Worm (Caenorhabditis elegans) whole organism, L2 larva: ENCODE data around the gene C25E10.16.

Source experiments
- F13H6.1 ChIP-seq: sonication (generic microtip); optimal IDR thresholded peaks from 2 replicates; lab custom pipeline; 2016; ENCODE audit warnings: missing genetic modification characterization, missing compliant biosample characterization
- Y55F3AM.14 ChIP-seq: fragments of 200-800 bp; sonication (Bioruptor generic); optimal IDR thresholded peaks from 2 replicates; lab custom pipeline; 2018; ENCODE audit warnings: mild to moderate bottlenecking, missing genetic modification characterization, missing compliant biosample characterization
- ZK546.5 ChIP-seq: sonication (generic microtip); optimal IDR thresholded peaks from 2 replicates; lab custom pipeline; 2017; ENCODE audit warnings: missing biosample characterization, missing genetic modification characterization
- aly-2 ChIP-seq: fragments of 150-350 bp; optimal IDR thresholded peaks from 2 replicates; lab custom pipeline; 2014; ENCODE audit warnings: missing biosample characterization, missing genetic modification characterization
- ama-1 ChIP-seq: fragments of 150-350 bp; optimal IDR thresholded peaks from 2 replicates; lab custom pipeline; 2018; ENCODE audit warnings: inconsistent platforms
- blmp-1 ChIP-seq: sonication (generic microtip); optimal IDR thresholded peaks from 2 replicates; lab custom pipeline; 2017; ENCODE audit warnings: missing genetic modification characterization, mild to moderate bottlenecking, missing compliant biosample characterization, antibody characterized with exemption, moderate library complexity; ENCODE audit not compliant: insufficient read depth
- ceh-82 ChIP-seq: fragments of 150-350 bp; optimal IDR thresholded peaks from 2 replicates; lab custom pipeline; 2014; ENCODE audit warnings: missing biosample characterization, missing genetic modification characterization
- dmd-4 ChIP-seq: sonication (generic microtip); optimal IDR thresholded peaks from 2 replicates; lab custom pipeline; 2017; ENCODE audit warnings: missing biosample characterization, missing genetic modification characterization
- egl-27 ChIP-seq: sonication (generic microtip); optimal IDR thresholded peaks from 3 replicates; lab custom pipeline; 2017; ENCODE audit warnings: missing biosample characterization, missing genetic modification reagents, missing genetic modification characterization
- elt-1 ChIP-seq: fragments of 150-350 bp; optimal IDR thresholded peaks from 2 replicates; lab custom pipeline; 2014; ENCODE audit warnings: missing biosample characterization, missing genetic modification characterization
- elt-3 ChIP-seq: sonication (generic microtip); optimal IDR thresholded peaks from 2 replicates; lab custom pipeline; 2017; ENCODE audit warnings: missing biosample characterization, missing genetic modification characterization
- gmeb-1 ChIP-seq: fragments of 150-350 bp; optimal IDR thresholded peaks from 2 replicates; lab custom pipeline; 2014; ENCODE audit warnings: missing biosample characterization, missing genetic modification characterization
- lin-11 ChIP-seq: fragments of 150-350 bp; sonication (generic microtip); optimal IDR thresholded peaks from 2 replicates; lab custom pipeline; 2014; ENCODE audit warnings: missing biosample characterization, missing genetic modification characterization, inconsistent platforms, mixed read lengths
- lin-13 ChIP-seq: fragments of 150-350 bp; optimal IDR thresholded peaks from 2 replicates; lab custom pipeline; 2014; ENCODE audit warnings: missing biosample characterization, missing genetic modification reagents, missing genetic modification characterization
- lin-39 ChIP-seq: fragments of 150-350 bp; optimal IDR thresholded peaks from 2 replicates; lab custom pipeline; 2014; ENCODE audit warnings: missing biosample characterization, missing genetic modification reagents, missing genetic modification characterization
- lsy-2 ChIP-seq, 2 experiments: fragments of 150-350 bp in 1 of 2; sonication (generic microtip) in 1 of 2; optimal IDR thresholded peaks; 2 replicates each; lab custom pipeline; 2014 to 2017; ENCODE audit warnings: missing biosample characterization in 2 of 2, missing genetic modification characterization in 2 of 2
- mab-5 ChIP-seq: fragments of 150-350 bp; optimal IDR thresholded peaks from 2 replicates; lab custom pipeline; 2014; ENCODE audit warnings: missing biosample characterization, missing genetic modification characterization
- mbf-1 ChIP-seq: sonication (generic microtip); optimal IDR thresholded peaks from 2 replicates; lab custom pipeline; 2017; ENCODE audit warnings: missing biosample characterization, missing genetic modification characterization
- nhr-10 ChIP-seq: sonication (generic microtip); optimal IDR thresholded peaks from 2 replicates; lab custom pipeline; 2017; ENCODE audit warnings: missing biosample characterization, missing genetic modification characterization
- nhr-11 ChIP-seq: fragments of 150-350 bp; optimal IDR thresholded peaks from 2 replicates; lab custom pipeline; 2014; ENCODE audit warnings: missing biosample characterization, missing genetic modification characterization
- nhr-12 ChIP-seq: fragments of 150-350 bp; optimal IDR thresholded peaks from 2 replicates; lab custom pipeline; 2014; ENCODE audit warnings: missing biosample characterization, missing genetic modification characterization
- nhr-21 ChIP-seq: fragments of 150-350 bp; optimal IDR thresholded peaks from 2 replicates; lab custom pipeline; 2014; ENCODE audit warnings: missing biosample characterization, missing genetic modification characterization
- nhr-237 ChIP-seq: fragments of 150-350 bp; optimal IDR thresholded peaks from 2 replicates; lab custom pipeline; 2014; ENCODE audit warnings: missing biosample characterization, missing genetic modification characterization
- nhr-25 ChIP-seq: fragments of 150-350 bp; sonication (generic microtip); optimal IDR thresholded peaks from 3 replicates; lab custom pipeline; 2014; ENCODE audit warnings: missing biosample characterization, missing genetic modification characterization
- nhr-6 ChIP-seq: fragments of 150-350 bp; optimal IDR thresholded peaks from 2 replicates; lab custom pipeline; 2014; ENCODE audit warnings: missing biosample characterization, missing genetic modification characterization
- nhr-77 ChIP-seq: fragments of 150-350 bp; optimal IDR thresholded peaks from 2 replicates; lab custom pipeline; 2014; ENCODE audit warnings: missing biosample characterization, missing genetic modification characterization
- peb-1 ChIP-seq: fragments of 150-350 bp; optimal IDR thresholded peaks from 2 replicates; lab custom pipeline; 2014; ENCODE audit warnings: missing biosample characterization, missing genetic modification characterization
- sem-4 ChIP-seq: fragments of 150-350 bp; optimal IDR thresholded peaks from 2 replicates; lab custom pipeline; 2014; ENCODE audit warnings: missing biosample characterization, missing genetic modification reagents, missing genetic modification characterization
- sma-3 ChIP-seq: sonication (generic microtip); optimal IDR thresholded peaks from 2 replicates; lab custom pipeline; 2016; ENCODE audit warnings: missing genetic modification reagents, missing genetic modification characterization, missing compliant biosample characterization
- sma-9 ChIP-seq, 2 experiments: fragments of 150-350 bp in 1 of 2; sonication (generic microtip) in 1 of 2; optimal IDR thresholded peaks; 2 replicates each; lab custom pipeline; 2014 to 2016; ENCODE audit warnings: missing genetic modification characterization in 2 of 2, mild to moderate bottlenecking in 1 of 2, missing biosample characterization in 1 of 2, missing compliant biosample characterization in 1 of 2, missing genetic modification reagents in 1 of 2, moderate library complexity in 1 of 2
- snpc-4 ChIP-seq: fragments of 150-350 bp; optimal IDR thresholded peaks from 2 replicates; lab custom pipeline; 2014; ENCODE audit warnings: missing biosample characterization, missing genetic modification characterization
- unc-39 ChIP-seq: fragments of 150-350 bp; optimal IDR thresholded peaks from 2 replicates; lab custom pipeline; 2014; ENCODE audit warnings: missing biosample characterization, missing genetic modification characterization
- unc-62 ChIP-seq: fragments of 150-350 bp; optimal IDR thresholded peaks from 2 replicates; lab custom pipeline; 2014; ENCODE audit warnings: missing biosample characterization, missing genetic modification reagents, missing genetic modification characterization
- zag-1 ChIP-seq: fragments of 150-350 bp; optimal IDR thresholded peaks from 2 replicates; lab custom pipeline; 2014; ENCODE audit warnings: missing biosample characterization, missing genetic modification characterization
- ztf-1 ChIP-seq: fragments of 200-800 bp; sonication (Bioruptor generic); conservative IDR thresholded peaks from 2 replicates; pipeline ENCODE4 v1.3.6; 2022; ENCODE audit warnings: missing genetic modification characterization, missing compliant biosample characterization
- ztf-4 ChIP-seq: fragments of 150-350 bp; optimal IDR thresholded peaks from 2 replicates; lab custom pipeline; 2014; ENCODE audit warnings: missing biosample characterization, missing genetic modification characterization

The C25E10.16 gene

DNA sequence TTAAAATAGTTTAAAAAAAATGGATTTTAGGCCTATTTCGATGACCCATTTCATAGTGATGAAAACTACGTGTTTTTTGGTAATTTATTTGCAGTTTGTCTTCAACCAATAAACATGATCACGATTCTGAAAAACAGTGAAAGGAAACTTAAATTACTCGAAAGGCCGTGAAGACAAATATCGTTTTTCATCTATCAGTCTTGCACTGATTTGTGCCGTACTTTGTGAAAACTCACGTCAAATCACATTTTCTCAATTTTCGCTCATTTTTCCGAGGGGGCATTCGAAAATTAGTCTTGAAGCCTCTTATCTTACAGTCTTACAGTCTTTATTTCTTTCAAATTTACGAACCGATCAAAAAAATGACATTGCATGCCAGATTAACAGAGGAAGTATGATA lies 741 bp downstream of the C25E10.16 start, which contains the start of gene C25E10.11:
C25E10.11 (minus strand) TSS at position 101 of the 400 bp plus-strand sequence.
- no peak for TF ChIP-seq ztf-1 (GFP tag; lab: Robert Waterston, UW)

ce11 chrV:9056253-9056652 lies 3.1 kb downstream of the C25E10.16 start, which contains the start of gene C25E10.10:
Gene C25E10.10 (minus strand): TSS chrV:9056353.
- TF ChIP-seq F13H6.1 (tag; lab: Kevin White, UChicago) (no peak), egl-27 (tag; lab: Kevin White, UChicago) (no peak), nhr-12 (no peak), nhr-11 (tag; lab: Kevin White, UChicago) (no peak), elt-3 (tag; lab: Kevin White, UChicago) (no peak), nhr-237 (no peak), lin-11 (tag; lab: Kevin White, UChicago) (no peak), nhr-6 (tag; lab: Kevin White, UChicago) (no peak), aly-2 (tag; lab: Kevin White, UChicago) (no peak), snpc-4 (tag; lab: Kevin White, UChicago) (no peak), elt-1 (tag; lab: Kevin White, UChicago) (no peak), gmeb-1 (tag; lab: Kevin White, UChicago) (no peak), blmp-1 (tag; lab: Kevin White, UChicago) (no peak), ztf-4 (no peak), sma-9 (GFP tag; optimal IDR thresholded peaks at IDR 0.05; lab: Kevin White, UChicago) (no peak), sma-9 (tag; optimal IDR thresholded peaks at IDR 0.05; lab: Kevin White, UChicago) (no peak)

DNA sequence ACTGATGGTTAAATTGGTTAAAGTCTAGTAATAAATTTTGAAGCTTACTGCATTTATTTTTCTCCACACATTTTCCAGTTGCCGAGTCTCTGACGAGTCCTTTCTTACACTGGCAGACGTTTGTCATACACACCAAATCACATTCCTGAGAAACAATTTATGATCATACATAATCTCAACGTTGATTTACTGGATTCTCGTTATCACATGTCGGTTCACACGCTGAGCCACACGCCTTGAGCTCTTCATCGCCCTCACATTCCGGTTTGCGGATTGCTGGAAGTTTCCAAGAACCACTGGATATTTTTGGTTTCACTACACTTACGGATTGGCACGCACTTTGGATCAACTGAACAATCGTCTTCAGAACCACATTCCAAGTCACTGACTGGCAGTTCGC lies 3.7 kb downstream of the C25E10.16 start:
- TF ChIP-seq ama-1 (lab: Kevin White, UChicago) (no peak), nhr-21 (peak; percentile 11)
- TF ChIP-seq, all 48 proteins: peak for 1

DNA sequence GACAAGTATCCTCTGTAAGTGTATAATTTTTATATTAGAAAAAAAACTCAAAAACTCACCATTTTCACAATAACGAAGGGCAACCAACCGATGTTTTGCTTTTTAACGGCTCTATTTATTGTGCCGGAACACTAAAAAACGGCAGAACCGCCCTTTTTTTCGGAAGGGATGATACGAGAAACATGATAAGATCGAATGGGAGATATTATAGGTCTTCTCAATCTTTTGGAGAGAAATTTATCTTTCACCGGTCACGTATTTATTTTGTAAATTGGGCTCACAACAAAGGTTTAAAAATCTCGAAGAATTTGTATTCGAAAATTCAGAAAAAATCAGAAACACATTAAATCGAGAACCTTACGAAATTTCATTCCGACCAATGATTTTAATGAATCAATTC lies 4.6 kb downstream of the C25E10.16 start, which contains the start of gene swm-1:
swm-1 (minus strand) TSS at position 101 of the 400 bp plus-strand sequence.
- no peak for TF ChIP-seq sma-3 (GFP tag; lab: Kevin White, UChicago)
- TF ChIP-seq unc-62 (GFP tag; lab: Kevin White, UChicago): no peak
- TF ChIP-seq sma-9 (GFP tag; optimal IDR thresholded peaks at IDR 0.05; lab: Kevin White, UChicago): no peak
- TF ChIP-seq sma-9 (tag; optimal IDR thresholded peaks at IDR 0.05; lab: Kevin White, UChicago): no peak
- TF ChIP-seq dmd-4 (tag; lab: Kevin White, UChicago): no peak
- TF ChIP-seq aly-2 (tag; lab: Kevin White, UChicago): no peak
- TF ChIP-seq lsy-2 (tag; optimal IDR thresholded peaks at IDR 0.05; lab: Kevin White, UChicago): no peak
- TF ChIP-seq ceh-82 (tag; lab: Kevin White, UChicago): no peak
- TF ChIP-seq nhr-10 (tag; lab: Kevin White, UChicago): no peak
- no peak for TF ChIP-seq zag-1 (tag; lab: Kevin White, UChicago)
- no peak for TF ChIP-seq sem-4 (tag; lab: Kevin White, UChicago)
- no peak for TF ChIP-seq nhr-25
- TF ChIP-seq nhr-6 (tag; lab: Kevin White, UChicago): no peak
- TF ChIP-seq lin-13 (GFP tag; lab: Kevin White, UChicago): no peak
- TF ChIP-seq ama-1 (lab: Kevin White, UChicago): no peak
- TF ChIP-seq mab-5 (tag; lab: Kevin White, UChicago): no peak
- TF ChIP-seq nhr-77 (tag; lab: Kevin White, UChicago): no peak
- TF ChIP-seq ZK546.5: no peak
- TF ChIP-seq Y55F3AM.14 (GFP tag; lab: Kevin White, UChicago): no peak
- TF ChIP-seq peb-1 (tag; lab: Kevin White, UChicago): no peak

- TF ChIP-seq mbf-1 (tag; lab: Kevin White, UChicago): no peak
- no peak for TF ChIP-seq unc-39 (tag; lab: Kevin White, UChicago)
- no peak for TF ChIP-seq ZK546.5
- no peak for TF ChIP-seq lin-11 (tag; lab: Kevin White, UChicago)
- TF ChIP-seq unc-62 (GFP tag; lab: Kevin White, UChicago): no peak
- no peak for TF ChIP-seq nhr-25
- TF ChIP-seq aly-2 (tag; lab: Kevin White, UChicago): no peak
- TF ChIP-seq lin-39 (tag; lab: Kevin White, UChicago): no peak
- TF ChIP-seq sma-9 (GFP tag; optimal IDR thresholded peaks at IDR 0.05; lab: Kevin White, UChicago): no peak
- TF ChIP-seq sma-9 (tag; optimal IDR thresholded peaks at IDR 0.05; lab: Kevin White, UChicago): no peak
- TF ChIP-seq sem-4 (tag; lab: Kevin White, UChicago): no peak
- TF ChIP-seq egl-27 (tag; lab: Kevin White, UChicago): no peak
- no peak for TF ChIP-seq ama-1 (lab: Kevin White, UChicago)
- TF ChIP-seq, all 48 proteins: peak for 0
Observed at ce11 chrV:9053969-9054368, 5.4 kb downstream of the C25E10.16 start, which contains the start of gene C25E10.8. Gene C25E10.8 (minus strand): TSS chrV:9054069.
